Fruit fly (Drosophila melanogaster) whole organism, prepupa: ENCODE data around the gene CG12025.

Source experiments
- Blimp-1 ChIP-seq: fragments of 200-800 bp; sonication (Bioruptor generic); optimal IDR thresholded peaks from 3 replicates; lab custom pipeline; 2017; ENCODE audit warnings: missing biosample characterization, missing genetic modification characterization, mild to moderate bottlenecking, moderate library complexity, missing genetic modification reagents
- CG10631 ChIP-seq: fragments of 200-800 bp; sonication (Bioruptor generic); optimal IDR thresholded peaks from 2 replicates; lab custom pipeline; 2016; ENCODE audit warnings: missing biosample characterization, missing genetic modification characterization
- CG10669 ChIP-seq: fragments of 200-800 bp; sonication (Bioruptor generic); optimal IDR thresholded peaks from 3 replicates; lab custom pipeline; 2018; ENCODE audit warnings: missing biosample characterization, mild to moderate bottlenecking, missing genetic modification characterization, moderate library complexity
- CG11294 ChIP-seq: fragments of 200-800 bp; sonication (Bioruptor generic); IDR thresholded peaks from 2 replicates; pipeline ENCODE4 v1.3.6; 2022; ENCODE audit warnings: missing biosample characterization, missing genetic modification characterization
- CG11902 ChIP-seq: fragments of 200-800 bp; sonication (Bioruptor generic); optimal IDR thresholded peaks from 3 replicates; lab custom pipeline; 2016; ENCODE audit warnings: missing biosample characterization, missing genetic modification characterization
- CG15336 ChIP-seq: fragments of 200-800 bp; sonication (Bioruptor generic); IDR thresholded peaks from 2 replicates; pipeline ENCODE4 v1.3.6; 2022; ENCODE audit warnings: missing biosample characterization, missing genetic modification characterization
- CG1621 ChIP-seq: fragments of 200-800 bp; sonication (Bioruptor generic); optimal IDR thresholded peaks from 3 replicates; lab custom pipeline; 2018; ENCODE audit warnings: missing biosample characterization, mild to moderate bottlenecking, missing genetic modification characterization
- CG16779 ChIP-seq: fragments of 200-800 bp; sonication (Bioruptor generic); optimal IDR thresholded peaks from 3 replicates; lab custom pipeline; 2017; ENCODE audit warnings: missing biosample characterization, mild to moderate bottlenecking, missing genetic modification characterization
- CG3032 ChIP-seq: fragments of 200-800 bp; optimal IDR thresholded peaks from 2 replicates; lab custom pipeline; 2019; ENCODE audit warnings: missing biosample characterization, mild to moderate bottlenecking, missing genetic modification characterization, moderate library complexity
- CG31627 ChIP-seq: fragments of 200-800 bp; sonication (Bioruptor generic); optimal IDR thresholded peaks from 3 replicates; lab custom pipeline; 2016; ENCODE audit warnings: missing biosample characterization, missing genetic modification characterization
- CG32006 ChIP-seq: fragments of 200-800 bp; sonication (Bioruptor generic); optimal IDR thresholded peaks from 3 replicates; lab custom pipeline; 2017; ENCODE audit warnings: missing biosample characterization, mild to moderate bottlenecking, missing genetic modification characterization
- CG34406 ChIP-seq: fragments of 200-800 bp; sonication (Bioruptor generic); optimal IDR thresholded peaks from 3 replicates; lab custom pipeline; 2016; ENCODE audit warnings: missing biosample characterization, missing genetic modification characterization
- CG3919 ChIP-seq: fragments of 200-800 bp; sonication (Bioruptor generic); optimal IDR thresholded peaks from 3 replicates; lab custom pipeline; 2016; ENCODE audit warnings: missing biosample characterization, missing genetic modification characterization
- CG4318 ChIP-seq: fragments of 200-800 bp; sonication (Bioruptor generic); optimal IDR thresholded peaks from 3 replicates; lab custom pipeline; 2017; ENCODE audit warnings: missing biosample characterization, mild to moderate bottlenecking, missing genetic modification characterization
- CG6163 ChIP-seq: fragments of 200-800 bp; sonication (Bioruptor generic); IDR thresholded peaks from 3 replicates; pipeline ENCODE4 v1.3.6; 2022; ENCODE audit warnings: missing biosample characterization, missing genetic modification characterization
- CG6276 ChIP-seq: fragments of 200-800 bp; sonication (Bioruptor generic); optimal IDR thresholded peaks from 2 replicates; lab custom pipeline; 2017; ENCODE audit warnings: missing biosample characterization, mild to moderate bottlenecking, missing genetic modification characterization
- CG6792 ChIP-seq: fragments of 200-800 bp; sonication (Bioruptor generic); optimal IDR thresholded peaks from 3 replicates; lab custom pipeline; 2016; ENCODE audit warnings: missing biosample characterization, missing genetic modification characterization
- CG6808 ChIP-seq: fragments of 200-800 bp; sonication (Bioruptor generic); optimal IDR thresholded peaks from 3 replicates; lab custom pipeline; 2017; ENCODE audit warnings: missing biosample characterization, missing genetic modification characterization, mild to moderate bottlenecking, moderate library complexity, missing genetic modification reagents
- CG6854 ChIP-seq: fragments of 200-800 bp; sonication (Bioruptor generic); optimal IDR thresholded peaks from 2 replicates; lab custom pipeline; 2017; ENCODE audit warnings: missing biosample characterization, mild to moderate bottlenecking, missing genetic modification characterization
- CG7368 ChIP-seq: fragments of 200-800 bp; sonication (Bioruptor generic); optimal IDR thresholded peaks from 3 replicates; lab custom pipeline; 2016; ENCODE audit warnings: missing biosample characterization, missing genetic modification characterization
- CG8119 ChIP-seq: fragments of 200-800 bp; sonication (Bioruptor generic); IDR thresholded peaks from 3 replicates; pipeline ENCODE4 v1.3.6; 2022; ENCODE audit warnings: missing biosample characterization, missing genetic modification characterization
- CG8319 ChIP-seq: fragments of 200-800 bp; sonication (Bioruptor generic); optimal IDR thresholded peaks from 3 replicates; lab custom pipeline; 2016; ENCODE audit warnings: missing biosample characterization, missing genetic modification characterization
- Eip75B ChIP-seq: fragments of 200-800 bp; sonication (Bioruptor generic); optimal IDR thresholded peaks from 3 replicates; lab custom pipeline; 2016; ENCODE audit warnings: missing biosample characterization, missing genetic modification characterization
- Eip78C ChIP-seq: fragments of 200-800 bp; sonication (Bioruptor generic); peaks from one replicate; lab custom pipeline; 2016; ENCODE audit warnings: missing biosample characterization, missing genetic modification characterization
- Ets96B ChIP-seq: fragments of 200-800 bp; optimal IDR thresholded peaks from 2 replicates; lab custom pipeline; 2019; ENCODE audit warnings: missing biosample characterization, mild to moderate bottlenecking, missing genetic modification characterization, moderate library complexity
- Gug ChIP-seq: fragments of 200-800 bp; sonication (Bioruptor generic); IDR thresholded peaks from 2 replicates; pipeline ENCODE4 v1.3.6; 2022; ENCODE audit warnings: missing biosample characterization, missing genetic modification characterization
- Hr38 ChIP-seq: sonication (Bioruptor generic); optimal IDR thresholded peaks from 2 replicates; lab custom pipeline; 2016; ENCODE audit warnings: missing biosample characterization, missing genetic modification characterization
- Met ChIP-seq: fragments of 200-800 bp; sonication (Bioruptor generic); optimal IDR thresholded peaks from 3 replicates; lab custom pipeline; 2016; ENCODE audit warnings: missing biosample characterization, missing genetic modification characterization
- OdsH ChIP-seq: fragments of 200-800 bp; sonication (Bioruptor generic); optimal IDR thresholded peaks from 3 replicates; lab custom pipeline; 2016; ENCODE audit warnings: missing biosample characterization, missing genetic modification characterization
- Sox102F ChIP-seq: fragments of 200-800 bp; sonication (Bioruptor generic); optimal IDR thresholded peaks from 2 replicates; lab custom pipeline; 2016; ENCODE audit warnings: missing biosample characterization, mild to moderate bottlenecking, missing genetic modification characterization
- Sox14 ChIP-seq: fragments of 200-800 bp; sonication (Bioruptor generic); optimal IDR thresholded peaks from 3 replicates; lab custom pipeline; 2016; ENCODE audit warnings: missing biosample characterization, missing genetic modification characterization
- Sox15 ChIP-seq: fragments of 200-800 bp; sonication (Bioruptor generic); optimal IDR thresholded peaks from 3 replicates; lab custom pipeline; 2016; ENCODE audit warnings: missing biosample characterization, missing genetic modification characterization
- achi ChIP-seq: fragments of 200-800 bp; sonication (Bioruptor generic); optimal IDR thresholded peaks from 3 replicates; lab custom pipeline; 2016; ENCODE audit warnings: missing biosample characterization, missing genetic modification characterization
- acj6 ChIP-seq: fragments of 200-800 bp; sonication (Bioruptor generic); optimal IDR thresholded peaks from 3 replicates; lab custom pipeline; 2016; ENCODE audit warnings: missing biosample characterization, missing genetic modification characterization
- cyc ChIP-seq: fragments of 200-800 bp; sonication (Bioruptor generic); optimal IDR thresholded peaks from 3 replicates; lab custom pipeline; 2016; ENCODE audit warnings: missing biosample characterization, missing genetic modification characterization
- dac ChIP-seq: fragments of 200-800 bp; sonication (Bioruptor generic); optimal IDR thresholded peaks from 2 replicates; lab custom pipeline; 2017; ENCODE audit warnings: missing biosample characterization, mild to moderate bottlenecking, missing genetic modification characterization
- dsx ChIP-seq: fragments of 200-800 bp; optimal IDR thresholded peaks from 3 replicates; lab custom pipeline; 2019; ENCODE audit warnings: missing biosample characterization, mild to moderate bottlenecking, missing genetic modification characterization, moderate library complexity; ENCODE audit not compliant: poor library complexity, severe bottlenecking
- esn ChIP-seq: fragments of 200-800 bp; sonication (Bioruptor generic); optimal IDR thresholded peaks from 2 replicates; lab custom pipeline; 2016; ENCODE audit warnings: missing biosample characterization, mild to moderate bottlenecking, missing genetic modification characterization, moderate library complexity
- fkh ChIP-seq: fragments of 200-800 bp; sonication (Bioruptor generic); optimal IDR thresholded peaks from 3 replicates; lab custom pipeline; 2017; ENCODE audit warnings: missing biosample characterization, mild to moderate bottlenecking, missing genetic modification characterization, moderate library complexity
- net ChIP-seq: fragments of 200-800 bp; sonication (Bioruptor generic); optimal IDR thresholded peaks from 3 replicates; lab custom pipeline; 2016; ENCODE audit warnings: missing biosample characterization, missing genetic modification characterization
- pdm3 ChIP-seq: fragments of 200-800 bp; sonication (Bioruptor generic); optimal IDR thresholded peaks from 3 replicates; lab custom pipeline; 2016; ENCODE audit warnings: missing biosample characterization, missing genetic modification characterization
- spab ChIP-seq: fragments of 200-800 bp; sonication (Bioruptor generic); optimal IDR thresholded peaks from 2 replicates; lab custom pipeline; 2017; ENCODE audit warnings: missing biosample characterization, mild to moderate bottlenecking, missing genetic modification characterization, missing genetic modification reagents
- ss ChIP-seq, 2 experiments: fragments of 200-800 bp; sonication (Bioruptor generic); optimal IDR thresholded peaks; 2 replicates in 1 of 2; 3 replicates in 1 of 2; lab custom pipeline; 2017 to 2018; ENCODE audit warnings: mild to moderate bottlenecking in 2 of 2, missing biosample characterization in 2 of 2, missing genetic modification characterization in 2 of 2, moderate library complexity in 1 of 2
- svp ChIP-seq: fragments of 200-800 bp; sonication (Bioruptor generic); peaks from one replicate; lab custom pipeline; 2016; ENCODE audit warnings: missing biosample characterization, missing genetic modification characterization
- topi ChIP-seq: fragments of 200-800 bp; sonication (Bioruptor generic); optimal IDR thresholded peaks from 3 replicates; lab custom pipeline; 2016; ENCODE audit warnings: missing biosample characterization, missing genetic modification characterization
- vri ChIP-seq: fragments of 200-800 bp; sonication (Bioruptor generic); optimal IDR thresholded peaks from 3 replicates; lab custom pipeline; 2016; ENCODE audit warnings: missing biosample characterization, mild to moderate bottlenecking, missing genetic modification characterization

The CG12025 gene

dm6 chr3L:1856467-1857350 lies 8.5 kb upstream of the CG12025 start, which contains the start of gene CG12024 (continued):
- TF ChIP-seq Sox14 (peak; percentile 83), CG6808 (GFP tag; lab: Kevin White, UChicago) (peak; percentile 15), CG10631 (peak; percentile 69), dac (peak; percentile 39), Blimp-1 (no peak), CG6163 (GFP tag; lab: Robert Waterston, UW) (no peak), Met (GFP tag; lab: Kevin White, UChicago) (peak; percentile 69), net (GFP tag; lab: Kevin White, UChicago) (peak; percentile 10), fkh (GFP tag; lab: Kevin White, UChicago) (peak; percentile 7), CG8319 (GFP tag; lab: Kevin White, UChicago) (peak; percentile 20), CG4318 (GFP tag; lab: Kevin White, UChicago) (peak; percentile 46), CG8119 (GFP tag; lab: Robert Waterston, UW) (no peak), Hr38 (GFP tag; lab: Kevin White, UChicago) (no peak), CG34406 (GFP tag; lab: Kevin White, UChicago) (peak; percentile 32), CG11902 (GFP tag; lab: Kevin White, UChicago) (peak; percentile 56), Eip75B (peak; percentile 70), CG31627 (peak; percentile 74), esn (GFP tag; lab: Kevin White, UChicago) (peak; percentile 66)

- TF ChIP-seq CG7368 (GFP tag; lab: Kevin White, UChicago), result peak; percentile 6
- TF ChIP-seq Gug (GFP tag; lab: Robert Waterston, UW), result no peak
- peak; percentile 4 for TF ChIP-seq cyc (GFP tag; lab: Kevin White, UChicago)
- TF ChIP-seq ss (GFP tag; optimal IDR thresholded peaks at IDR 0.05; lab: Kevin White, UChicago), result peak; percentile 26 to 59
- no peak for TF ChIP-seq Blimp-1
- TF ChIP-seq CG15336 (GFP tag; lab: Robert Waterston, UW), result no peak
- TF ChIP-seq CG10669, result peak; percentile 61
- peak; percentile 29 for TF ChIP-seq CG6792 (GFP tag; lab: Kevin White, UChicago)
- TF ChIP-seq esn (GFP tag; lab: Kevin White, UChicago), result peak; percentile 34
- TF ChIP-seq CG1621 (tag; lab: Kevin White, UChicago), result peak; percentile 40
- TF ChIP-seq CG3919 (GFP tag; lab: Kevin White, UChicago), result peak; percentile 70
- peak; percentile 88 for TF ChIP-seq Eip78C (GFP tag; lab: Kevin White, UChicago)
- TF ChIP-seq CG31627, result no peak
- peak; percentile 37 for TF ChIP-seq spab (GFP tag; lab: Kevin White, UChicago)
- TF ChIP-seq CG16779 (tag; lab: Kevin White, UChicago), result peak; percentile 9
- peak; percentile 81 for TF ChIP-seq CG6854
- peak; percentile 4 for TF ChIP-seq CG3032 (tag; lab: Kevin White, UChicago)
- peak; percentile 25 for TF ChIP-seq Ets96B (tag; lab: Kevin White, UChicago)
- TF ChIP-seq CG6163 (GFP tag; lab: Robert Waterston, UW), result peak; percentile 40; the same call in 2 of the 3 replicates
- TF ChIP-seq OdsH (GFP tag; lab: Kevin White, UChicago), result no peak
- no peak for TF ChIP-seq CG11902 (GFP tag; lab: Kevin White, UChicago)
- TF ChIP-seq vri (GFP tag; lab: Kevin White, UChicago), result peak; percentile 36
- TF ChIP-seq CG6808 (GFP tag; lab: Kevin White, UChicago), result peak; percentile 48
- peak; percentile 19 for TF ChIP-seq Met (GFP tag; lab: Kevin White, UChicago)
- peak; percentile 24 for TF ChIP-seq CG8319 (GFP tag; lab: Kevin White, UChicago)
- peak; percentile 62 for TF ChIP-seq svp (GFP tag; lab: Kevin White, UChicago)
- TF ChIP-seq achi (GFP tag; lab: Kevin White, UChicago), result peak; percentile 45
- no peak for TF ChIP-seq CG8119 (GFP tag; lab: Robert Waterston, UW)
- peak; percentile 43 for TF ChIP-seq topi (GFP tag; lab: Kevin White, UChicago)
- TF ChIP-seq Sox15 (GFP tag; lab: Kevin White, UChicago), result no peak
- no peak for TF ChIP-seq CG11294
- TF ChIP-seq CG6276 (GFP tag; lab: Kevin White, UChicago), result no peak
- TF ChIP-seq acj6 (GFP tag; lab: Kevin White, UChicago), result no peak
- TF ChIP-seq dsx (GFP tag; lab: Kevin White, UChicago), result peak; percentile 11
- TF ChIP-seq Sox102F (GFP tag; lab: Kevin White, UChicago), result peak; percentile 44
- TF ChIP-seq CG32006 (GFP tag; lab: Kevin White, UChicago), result no peak
- TF ChIP-seq CG34406 (GFP tag; lab: Kevin White, UChicago), result peak; percentile 28
- peak; percentile 13 for TF ChIP-seq Eip75B
- TF ChIP-seq pdm3, result no peak
- peak; percentile 36 for TF ChIP-seq net (GFP tag; lab: Kevin White, UChicago)
Measured at dm6 chr3L:1859563-1859962, 5.7 kb upstream of the CG12025 start.
